1 fruit fly cellular context compared by ENCODE assay signal in genomic region chr3R:29124128-29124527, dm6.
A peak's percentile ranks its signal among the peaks of the same experiment; 100 is the strongest.
TF ChIP-seq lines count a peak whose summit lies in the region.

No protein-coding gene starts in this region.

TF ChIP-seq in whole organism, embryonic, 481 proteins besides CTCF, POLR2A, EP300 and RAD21 (continued from another document and continues in another):
- no peak for TF ChIP-seq crp (GFP tag; optimal IDR thresholded peaks at IDR 0.05; lab: Kevin White, UChicago)
- no peak for TF ChIP-seq Sin3A (optimal IDR thresholded peaks at IDR 0.05; lab: Kevin White, UChicago)
- TF ChIP-seq Max (GFP tag; optimal IDR thresholded peaks at IDR 0.05; lab: Kevin White, UChicago) = no peak
- TF ChIP-seq Nf-YA (GFP tag; IDR thresholded peaks at IDR 0.05; lab: Robert Waterston, UW) = peak; percentile 55; the same call in 1 of the 2 replicates
- TF ChIP-seq ara (GFP tag; IDR thresholded peaks at IDR 0.05; lab: Robert Waterston, UW) = peak; percentile 82
- TF ChIP-seq CG30020 (tag; optimal IDR thresholded peaks at IDR 0.05; lab: Kevin White, UChicago) = no peak
- no peak; the same call in 1 of the 2 replicates for TF ChIP-seq CG10321 (GFP tag; IDR thresholded peaks at IDR 0.05; lab: Robert Waterston, UW)
- no peak for TF ChIP-seq Ets97D (GFP tag; optimal IDR thresholded peaks at IDR 0.05; lab: Kevin White, UChicago)
- TF ChIP-seq en (GFP tag; optimal IDR thresholded peaks at IDR 0.05; lab: Kevin White, UChicago) = peak; percentile 18
- peak; percentile 24; the same call in 1 of the 2 replicates for TF ChIP-seq CG7372 (GFP tag; IDR thresholded peaks at IDR 0.05; lab: Robert Waterston, UW)
- no peak for TF ChIP-seq Asciz (GFP tag; optimal IDR thresholded peaks at IDR 0.05; lab: Kevin White, UChicago)
- no peak for TF ChIP-seq seq (GFP tag; IDR thresholded peaks at IDR 0.05; lab: Robert Waterston, UW)
- no peak for TF ChIP-seq sc (optimal IDR thresholded peaks at IDR 0.05; lab: Kevin White, UChicago)
- peak; percentile 28 for TF ChIP-seq sc (GFP tag; optimal IDR thresholded peaks at IDR 0.05; lab: Kevin White, UChicago)
- peak; percentile 4 for TF ChIP-seq CG9609 (GFP tag; optimal IDR thresholded peaks at IDR 0.05; lab: Kevin White, UChicago)
- TF ChIP-seq Atf-2 (GFP tag; optimal IDR thresholded peaks at IDR 0.05; lab: Kevin White, UChicago) = peak; percentile 29
- TF ChIP-seq az2 (GFP tag; optimal IDR thresholded peaks at IDR 0.05; lab: Kevin White, UChicago) = peak; percentile 60
- no peak for TF ChIP-seq CG17912 (GFP tag; optimal IDR thresholded peaks at IDR 0.05; lab: Kevin White, UChicago)
- TF ChIP-seq rib (GFP tag; IDR thresholded peaks at IDR 0.05; lab: Robert Waterston, UW) = no peak
- peak; percentile 57 for TF ChIP-seq mam (GFP tag; optimal IDR thresholded peaks at IDR 0.05; lab: Kevin White, UChicago)
- peak; percentile 62 for TF ChIP-seq CG12155 (GFP tag; optimal IDR thresholded peaks at IDR 0.05; lab: Kevin White, UChicago)
- TF ChIP-seq dan (GFP tag; IDR thresholded peaks at IDR 0.05; lab: Robert Waterston, UW) = peak; percentile 66
- peak; percentile 43 for TF ChIP-seq CG10209 (GFP tag; optimal IDR thresholded peaks at IDR 0.05; lab: Kevin White, UChicago)
- TF ChIP-seq ind (GFP tag; optimal IDR thresholded peaks at IDR 0.05; lab: Kevin White, UChicago) = peak; percentile 69
- TF ChIP-seq tll (GFP tag; optimal IDR thresholded peaks at IDR 0.05; lab: Kevin White, UChicago) = no peak
- peak; percentile 56 for TF ChIP-seq CG9215 (GFP tag; IDR thresholded peaks at IDR 0.05; lab: Robert Waterston, UW)
- peak; percentile 26 for TF ChIP-seq CG18764 (GFP tag; optimal IDR thresholded peaks at IDR 0.05; lab: Kevin White, UChicago)
- TF ChIP-seq Hsf (GFP tag; optimal IDR thresholded peaks at IDR 0.05; lab: Kevin White, UChicago) = peak; percentile 65
- peak; percentile 5 for TF ChIP-seq NK7.1 (GFP tag; optimal IDR thresholded peaks at IDR 0.05; lab: Kevin White, UChicago)
- no peak for TF ChIP-seq CG2199 (GFP tag; IDR thresholded peaks at IDR 0.05; lab: Robert Waterston, UW)
- TF ChIP-seq inv (GFP tag; IDR thresholded peaks at IDR 0.05; lab: Robert Waterston, UW; ENCODE audit: partially characterized antibody) = no peak
- no peak for TF ChIP-seq Dll (GFP tag; IDR thresholded peaks at IDR 0.05; lab: Robert Waterston, UW; ENCODE audit: partially characterized antibody)
- peak; percentile 71 for TF ChIP-seq CG8388 (GFP tag; optimal IDR thresholded peaks at IDR 0.05; lab: Kevin White, UChicago)
- TF ChIP-seq salm (tag; optimal IDR thresholded peaks at IDR 0.05; lab: Kevin White, UChicago) = peak; percentile 32
- TF ChIP-seq CG15601 (tag; optimal IDR thresholded peaks at IDR 0.05; lab: Kevin White, UChicago) = peak; percentile 19
- TF ChIP-seq CG15011 (GFP tag; optimal IDR thresholded peaks at IDR 0.05; lab: Kevin White, UChicago) = no peak
- peak; percentile 20 for TF ChIP-seq CG12659 (GFP tag; optimal IDR thresholded peaks at IDR 0.05; lab: Kevin White, UChicago)
- no peak for TF ChIP-seq Sry-β (GFP tag; optimal IDR thresholded peaks at IDR 0.05; lab: Kevin White, UChicago)
- peak; percentile 70 for TF ChIP-seq her (GFP tag; optimal IDR thresholded peaks at IDR 0.05; lab: Kevin White, UChicago)
- peak; percentile 62 for TF ChIP-seq pum (GFP tag; optimal IDR thresholded peaks at IDR 0.05; lab: Kevin White, UChicago)
- no peak for TF ChIP-seq br (optimal IDR thresholded peaks at IDR 0.05; lab: Kevin White, UChicago)
- peak; percentile 48; the same call in 1 of the 2 replicates for TF ChIP-seq peb (GFP tag; IDR thresholded peaks at IDR 0.05; lab: Robert Waterston, UW)
- TF ChIP-seq CG7963 (GFP tag; IDR thresholded peaks at IDR 0.05; lab: Robert Waterston, UW; ENCODE audit: partially characterized antibody) = no peak
- no peak for TF ChIP-seq da (GFP tag; optimal IDR thresholded peaks at IDR 0.05; lab: Kevin White, UChicago)
- peak; percentile 52; the same call in 1 of the 2 replicates for TF ChIP-seq Taf1 (GFP tag; IDR thresholded peaks at IDR 0.05; lab: Robert Waterston, UW)
- no peak for TF ChIP-seq sim (GFP tag; IDR thresholded peaks at IDR 0.05; lab: Robert Waterston, UW)
- TF ChIP-seq abd-A (tag; optimal IDR thresholded peaks at IDR 0.05; lab: Kevin White, UChicago) = no peak
- TF ChIP-seq ab (GFP tag; optimal IDR thresholded peaks at IDR 0.05; lab: Kevin White, UChicago) = no peak
- peak; percentile 72 for TF ChIP-seq sob (GFP tag; IDR thresholded peaks at IDR 0.05; lab: Robert Waterston, UW)
- TF ChIP-seq vvl (GFP tag; IDR thresholded peaks at IDR 0.05; lab: Robert Waterston, UW) = peak; percentile 88
- peak; percentile 87 for TF ChIP-seq ken (GFP tag; IDR thresholded peaks at IDR 0.05; lab: Robert Waterston, UW)
- TF ChIP-seq CG11093 (GFP tag; IDR thresholded peaks at IDR 0.05; lab: Robert Waterston, UW) = peak; percentile 64; the same call in 2 of the 3 replicates
- peak; percentile 6 for TF ChIP-seq slp2 (GFP tag; optimal IDR thresholded peaks at IDR 0.05; lab: Kevin White, UChicago)
- TF ChIP-seq grau (tag; optimal IDR thresholded peaks at IDR 0.05; lab: Kevin White, UChicago) = peak; percentile 96
- TF ChIP-seq klu (GFP tag; IDR thresholded peaks at IDR 0.05; lab: Robert Waterston, UW) = 0 out of 2 replicates have a peak, but pooled peaks have one; percentile 42
- TF ChIP-seq Sry-δ (GFP tag; optimal IDR thresholded peaks at IDR 0.05; lab: Kevin White, UChicago) = peak; percentile 14
- no peak for TF ChIP-seq fd64A (GFP tag; optimal IDR thresholded peaks at IDR 0.05; lab: Kevin White, UChicago)
- TF ChIP-seq lola (GFP tag; optimal IDR thresholded peaks at IDR 0.05; lab: Kevin White, UChicago) = peak in 1 of 3 experiments; percentile 34
- TF ChIP-seq HHEX (GFP tag; optimal IDR thresholded peaks at IDR 0.05; lab: Kevin White, UChicago) = peak; percentile 45
- TF ChIP-seq zf30C (GFP tag; optimal IDR thresholded peaks at IDR 0.05; lab: Kevin White, UChicago) = no peak
- TF ChIP-seq CG14860 (GFP tag; IDR thresholded peaks at IDR 0.05; lab: Robert Waterston, UW; ENCODE audit: partially characterized antibody) = no peak
- peak; percentile 19 to 63 for TF ChIP-seq chif (GFP tag; optimal IDR thresholded peaks at IDR 0.05; lab: Kevin White, UChicago)
- TF ChIP-seq Xbp1 (GFP tag; optimal IDR thresholded peaks at IDR 0.05; lab: Kevin White, UChicago) = peak; percentile 64
- peak; percentile 65 for TF ChIP-seq CG4424 (GFP tag; optimal IDR thresholded peaks at IDR 0.05; lab: Kevin White, UChicago)
- peak; percentile 34 for TF ChIP-seq CG11398 (GFP tag; optimal IDR thresholded peaks at IDR 0.05; lab: Kevin White, UChicago)
- peak; percentile 72; the same call in 1 of the 2 replicates for TF ChIP-seq H2.0 (GFP tag; IDR thresholded peaks at IDR 0.05; lab: Robert Waterston, UW)
- TF ChIP-seq ro (GFP tag; IDR thresholded peaks at IDR 0.05; lab: Robert Waterston, UW) = no peak
- TF ChIP-seq Side (GFP tag; optimal IDR thresholded peaks at IDR 0.05; lab: Kevin White, UChicago) = peak; percentile 80
- TF ChIP-seq pho (GFP tag; optimal IDR thresholded peaks at IDR 0.05; lab: Kevin White, UChicago) = peak; percentile 49
- TF ChIP-seq CG9797 (GFP tag; optimal IDR thresholded peaks at IDR 0.05; lab: Kevin White, UChicago) = no peak
- TF ChIP-seq Bteb2 (GFP tag; optimal IDR thresholded peaks at IDR 0.05; lab: Kevin White, UChicago) = no peak
- no peak for TF ChIP-seq yki (optimal IDR thresholded peaks at IDR 0.05; lab: Kevin White, UChicago)
- peak; percentile 85 for TF ChIP-seq Xrp1 (GFP tag; IDR thresholded peaks at IDR 0.05; lab: Robert Waterston, UW)
- peak; percentile 38 for TF ChIP-seq Meics (GFP tag; optimal IDR thresholded peaks at IDR 0.05; lab: Kevin White, UChicago)
- TF ChIP-seq tap (tag; optimal IDR thresholded peaks at IDR 0.05; lab: Kevin White, UChicago) = no peak
- peak; percentile 70 for TF ChIP-seq CG2712 (tag; optimal IDR thresholded peaks at IDR 0.05; lab: Kevin White, UChicago)
- peak; percentile 61; the same call in 1 of the 3 replicates for TF ChIP-seq otp (GFP tag; IDR thresholded peaks at IDR 0.05; lab: Robert Waterston, UW)
- peak; percentile 77 for TF ChIP-seq jumu (GFP tag; optimal IDR thresholded peaks at IDR 0.05; lab: Kevin White, UChicago)
- TF ChIP-seq pfk (GFP tag; optimal IDR thresholded peaks at IDR 0.05; lab: Kevin White, UChicago) = no peak
- peak; percentile 53 for TF ChIP-seq Abd-B (GFP tag; optimal IDR thresholded peaks at IDR 0.05; lab: Kevin White, UChicago)
- peak; percentile 42 for TF ChIP-seq ewg (GFP tag; optimal IDR thresholded peaks at IDR 0.05; lab: Kevin White, UChicago)
- TF ChIP-seq MTF-1 (GFP tag; optimal IDR thresholded peaks at IDR 0.05; lab: Kevin White, UChicago; ENCODE audit: borderline replicate concordance) = no peak
- TF ChIP-seq usp (GFP tag; optimal IDR thresholded peaks at IDR 0.05; lab: Kevin White, UChicago) = no peak
- peak; percentile 81 for TF ChIP-seq Antp (GFP tag; optimal IDR thresholded peaks at IDR 0.05; lab: Kevin White, UChicago)
- peak; percentile 72 for TF ChIP-seq CG2678 (tag; optimal IDR thresholded peaks at IDR 0.05; lab: Kevin White, UChicago)
- peak; percentile 53 for TF ChIP-seq Drgx (GFP tag; IDR thresholded peaks at IDR 0.05; lab: Robert Waterston, UW)
- no peak for TF ChIP-seq cg (GFP tag; optimal IDR thresholded peaks at IDR 0.05; lab: Kevin White, UChicago)
- TF ChIP-seq CG32772 (GFP tag; IDR thresholded peaks at IDR 0.05; lab: Robert Waterston, UW) = peak; percentile 75
- TF ChIP-seq Ets65A (GFP tag; lab: Kevin White, UChicago) = peak; percentile 94
- TF ChIP-seq Trl (optimal IDR thresholded peaks at IDR 0.05; lab: Kevin White, UChicago) = no peak
- peak; percentile 45 for TF ChIP-seq Trl (GFP tag; optimal IDR thresholded peaks at IDR 0.05; lab: Kevin White, UChicago)
- TF ChIP-seq CG31388 (GFP tag; optimal IDR thresholded peaks at IDR 0.05; lab: Kevin White, UChicago) = no peak
- no peak for TF ChIP-seq kah (GFP tag; optimal IDR thresholded peaks at IDR 0.05; lab: Kevin White, UChicago)
- peak; percentile 51; the same call in 2 of the 3 replicates for TF ChIP-seq croc (GFP tag; conservative IDR thresholded peaks at IDR 0.05; lab: Robert Waterston, UW)
- peak; percentile 7 for TF ChIP-seq CG6254 (GFP tag; optimal IDR thresholded peaks at IDR 0.05; lab: Kevin White, UChicago)
- no peak for TF ChIP-seq CG4854 (GFP tag; optimal IDR thresholded peaks at IDR 0.05; lab: Kevin White, UChicago)
- peak; percentile 39 for TF ChIP-seq Hr3 (GFP tag; optimal IDR thresholded peaks at IDR 0.05; lab: Kevin White, UChicago)
- TF ChIP-seq nerfin-2 (GFP tag; IDR thresholded peaks at IDR 0.05; lab: Robert Waterston, UW; ENCODE audit: partially characterized antibody) = no peak
- no peak for TF ChIP-seq ash1 (GFP tag; optimal IDR thresholded peaks at IDR 0.05; lab: Kevin White, UChicago)
- TF ChIP-seq bowl (GFP tag; IDR thresholded peaks at IDR 0.05; lab: Robert Waterston, UW) = no peak
- no peak for TF ChIP-seq cad (GFP tag; optimal IDR thresholded peaks at IDR 0.05; lab: Kevin White, UChicago)
- peak; percentile 69 to 76 for TF ChIP-seq Pdp1 (GFP tag; optimal IDR thresholded peaks at IDR 0.05; lab: Kevin White, UChicago)
- TF ChIP-seq CG3847 (GFP tag; IDR thresholded peaks at IDR 0.05; lab: Robert Waterston, UW) = peak; percentile 57; the same call in 1 of the 2 replicates
- TF ChIP-seq toy (GFP tag; IDR thresholded peaks at IDR 0.05; lab: Robert Waterston, UW) = no peak
- TF ChIP-seq CG13894 (tag; optimal IDR thresholded peaks at IDR 0.05; lab: Kevin White, UChicago) = no peak
- TF ChIP-seq sqz (GFP tag; optimal IDR thresholded peaks at IDR 0.05; lab: Kevin White, UChicago) = no peak
- TF ChIP-seq CG11560 (tag; IDR thresholded peaks at IDR 0.05; lab: Robert Waterston, UW) = 0 out of 3 replicates have a peak, but pooled peaks have one; percentile 37
- no peak for TF ChIP-seq hbn (GFP tag; IDR thresholded peaks at IDR 0.05; lab: Robert Waterston, UW; ENCODE audit: partially characterized antibody)
- TF ChIP-seq CG4360 (GFP tag; IDR thresholded peaks at IDR 0.05; lab: Robert Waterston, UW) = no peak
- TF ChIP-seq sens-2 (GFP tag; IDR thresholded peaks at IDR 0.05; lab: Robert Waterston, UW) = peak; percentile 47; the same call in 1 of the 2 replicates
- no peak for TF ChIP-seq Hey (tag; optimal IDR thresholded peaks at IDR 0.05; lab: Kevin White, UChicago)
- peak; percentile 29 for TF ChIP-seq twi (tag; optimal IDR thresholded peaks at IDR 0.05; lab: Kevin White, UChicago)
- no peak for TF ChIP-seq Eip74EF (GFP tag; optimal IDR thresholded peaks at IDR 0.05; lab: Kevin White, UChicago)
- TF ChIP-seq wek (GFP tag; optimal IDR thresholded peaks at IDR 0.05; lab: Kevin White, UChicago) = peak; percentile 54
- TF ChIP-seq Blimp-1 (GFP tag; optimal IDR thresholded peaks at IDR 0.05; lab: Kevin White, UChicago) = no peak
- no peak for TF ChIP-seq Vsx1 (GFP tag; optimal IDR thresholded peaks at IDR 0.05; lab: Kevin White, UChicago)
- peak; percentile 76 for TF ChIP-seq nmo (GFP tag; optimal IDR thresholded peaks at IDR 0.05; lab: Kevin White, UChicago)
- peak; percentile 70 for TF ChIP-seq CG10959 (GFP tag; IDR thresholded peaks at IDR 0.05; lab: Robert Waterston, UW)
- peak; percentile 79 for TF ChIP-seq CG12769 (tag; optimal IDR thresholded peaks at IDR 0.05; lab: Kevin White, UChicago)
- TF ChIP-seq al (GFP tag; IDR thresholded peaks at IDR 0.05; lab: Robert Waterston, UW) = peak; percentile 68
- TF ChIP-seq CG17361 (GFP tag; IDR thresholded peaks at IDR 0.05; lab: Robert Waterston, UW) = peak; percentile 71
- TF ChIP-seq CG9437 (GFP tag; optimal IDR thresholded peaks at IDR 0.05; lab: Kevin White, UChicago) = no peak
- TF ChIP-seq vfl (GFP tag; optimal IDR thresholded peaks at IDR 0.05; lab: Kevin White, UChicago) = no peak
- no peak for TF ChIP-seq pan (optimal IDR thresholded peaks at IDR 0.05; lab: Kevin White, UChicago)
- TF ChIP-seq pan (GFP tag; optimal IDR thresholded peaks at IDR 0.05 in 1 of 2, IDR thresholded peaks at IDR 0.05 in 1 of 2) = peak in 1 of 2 experiments; percentile 76
- peak; percentile 48 for TF ChIP-seq Six4 (GFP tag; optimal IDR thresholded peaks at IDR 0.05; lab: Kevin White, UChicago)
- no peak for TF ChIP-seq CG12744 (GFP tag; optimal IDR thresholded peaks at IDR 0.05; lab: Kevin White, UChicago)
- no peak for TF ChIP-seq C15 (GFP tag; IDR thresholded peaks at IDR 0.05; lab: Robert Waterston, UW)
- peak; percentile 60 for TF ChIP-seq zen (tag; optimal IDR thresholded peaks at IDR 0.05; lab: Kevin White, UChicago)
- TF ChIP-seq org-1 (GFP tag; optimal IDR thresholded peaks at IDR 0.05; lab: Kevin White, UChicago) = peak; percentile 45
- TF ChIP-seq CG11504 (tag; optimal IDR thresholded peaks at IDR 0.05; lab: Kevin White, UChicago) = no peak
- TF ChIP-seq CG11695 (GFP tag; IDR thresholded peaks at IDR 0.05; lab: Robert Waterston, UW) = peak; percentile 77
- TF ChIP-seq Fer2 (tag; optimal IDR thresholded peaks at IDR 0.05; lab: Kevin White, UChicago) = no peak
